Fruit fly (Drosophila melanogaster) whole organism, wandering third instar larva: ENCODE results near the gene CG44006.

ENCODE experiments used
- Abd-B ChIP-seq: fragments of >200 bp; optimal IDR thresholded peaks from 2 replicates; lab custom pipeline; 2017; ENCODE audit warnings: missing biosample characterization, missing genetic modification characterization
- Dfd ChIP-seq: fragments of >200 bp; optimal IDR thresholded peaks from 2 replicates; lab custom pipeline; 2017; ENCODE audit warnings: missing biosample characterization, missing genetic modification characterization
- HLH106 ChIP-seq: fragments of 200-800 bp; optimal IDR thresholded peaks from 3 replicates; lab custom pipeline; 2019; ENCODE audit warnings: missing biosample characterization, mild to moderate bottlenecking, missing genetic modification characterization, moderate library complexity
- Myc ChIP-seq: fragments of >200 bp; optimal IDR thresholded peaks from 2 replicates; lab custom pipeline; 2017
- OdsH ChIP-seq: fragments of 200-800 bp; sonication (Bioruptor generic); optimal IDR thresholded peaks from 2 replicates; lab custom pipeline; 2016; ENCODE audit warnings: missing biosample characterization, mild to moderate bottlenecking, missing genetic modification characterization
- br ChIP-seq: fragments of 200-800 bp; sonication (Bioruptor generic); optimal IDR thresholded peaks from 2 replicates; lab custom pipeline; 2016; ENCODE audit warnings: missing biosample characterization, missing genetic modification characterization
- dl ChIP-seq, 2 experiments: fragments of 175-275, 200-275 bp in 1 of 2; fragments of 200-275 bp in 1 of 2; sonication (Bioruptor generic); optimal IDR thresholded peaks; lab custom pipeline; 2018; ENCODE audit warnings: mild to moderate bottlenecking in 2 of 2, missing biosample characterization in 2 of 2, missing genetic modification characterization in 2 of 2, moderate library complexity in 2 of 2; ENCODE audit not compliant: partially characterized antibody in 2 of 2, insufficient read depth in 1 of 2
- dmrt93B ChIP-seq: fragments of 200-800 bp; sonication (Bioruptor generic); optimal IDR thresholded peaks from 2 replicates; lab custom pipeline; 2018; ENCODE audit warnings: missing biosample characterization, mild to moderate bottlenecking, missing genetic modification characterization
- fru ChIP-seq: fragments of 200-800 bp; sonication (Bioruptor generic); optimal IDR thresholded peaks from 3 replicates; lab custom pipeline; 2016; ENCODE audit warnings: missing biosample characterization, mild to moderate bottlenecking, missing genetic modification characterization
- h ChIP-seq: fragments of 200-800 bp; sonication (Bioruptor generic); optimal IDR thresholded peaks from 3 replicates; lab custom pipeline; 2016; ENCODE audit warnings: missing biosample characterization, mild to moderate bottlenecking, missing genetic modification characterization
- pan ChIP-seq: fragments of >200 bp; optimal IDR thresholded peaks from 2 replicates; lab custom pipeline; 2017
- psq ChIP-seq: fragments of 200-800 bp; sonication (Bioruptor generic); optimal IDR thresholded peaks from 3 replicates; lab custom pipeline; 2017; ENCODE audit warnings: missing biosample characterization, mild to moderate bottlenecking, missing genetic modification characterization, moderate library complexity
- sage ChIP-seq: fragments of 200-800 bp; sonication (Bioruptor generic); optimal IDR thresholded peaks from 2 replicates; lab custom pipeline; 2016; ENCODE audit warnings: missing biosample characterization, mild to moderate bottlenecking, missing genetic modification characterization
- usp ChIP-seq: fragments of >200 bp; optimal IDR thresholded peaks from 2 replicates; lab custom pipeline; 2017; ENCODE audit warnings: missing biosample characterization, missing genetic modification characterization

DNA sequence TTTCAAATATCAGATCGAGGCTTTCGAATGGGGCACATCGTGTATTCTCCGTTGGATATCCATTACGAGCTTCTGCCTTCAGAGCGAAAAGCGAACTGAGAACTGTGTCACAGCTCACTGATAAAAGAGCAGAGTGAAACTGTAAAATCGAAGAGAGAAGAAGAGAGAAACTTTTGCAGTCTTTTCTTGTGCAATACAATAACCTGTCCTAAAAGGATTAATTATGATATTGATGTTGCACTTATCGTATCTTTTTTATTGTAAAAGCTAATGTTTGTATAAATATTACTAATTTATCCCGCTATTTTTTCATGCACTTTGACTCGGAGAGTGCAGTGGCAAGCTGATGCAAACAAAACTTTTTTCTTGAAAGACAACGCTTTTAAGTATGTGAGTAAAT is 5.0 kb upstream of the CG44006 start:
- no peak for TF ChIP-seq dmrt93B (GFP tag; lab: Kevin White, UChicago)
- TF ChIP-seq br: no peak
- no peak for TF ChIP-seq h (GFP tag; lab: Kevin White, UChicago)
- no peak for TF ChIP-seq psq (GFP tag; lab: Kevin White, UChicago)
- no peak for TF ChIP-seq fru (GFP tag; lab: Kevin White, UChicago)
- no peak for TF ChIP-seq Abd-B (GFP tag; lab: Kevin White, UChicago)
- no peak for TF ChIP-seq HLH106 (tag; lab: Kevin White, UChicago)
- no peak for TF ChIP-seq sage (GFP tag; lab: Kevin White, UChicago)
- TF ChIP-seq OdsH (GFP tag; lab: Kevin White, UChicago): no peak
- no peak for TF ChIP-seq pan (lab: Kevin White, UChicago)
- TF ChIP-seq dl (GFP tag; optimal IDR thresholded peaks at IDR 0.05; lab: Kevin White, UChicago; ENCODE audit: insufficient read depth in 1 of 2, partially characterized antibody in 2 of 2): no peak
- TF ChIP-seq Dfd (GFP tag; lab: Kevin White, UChicago): no peak
- no peak for TF ChIP-seq usp
- TF ChIP-seq Myc: no peak
